Fruit fly (Drosophila melanogaster): ENCODE results near the gene CG42654.

Gene CG42654

dm6 chr3L:19929051-19929718 is 25.1 kb downstream of the CG42654 start (continued):
- TF ChIP-seq CG11398 (GFP tag; optimal IDR thresholded peaks at IDR 0.05) (no peak), CG7839 (tag; optimal IDR thresholded peaks at IDR 0.05) (peak; percentile 32), crp (GFP tag; optimal IDR thresholded peaks at IDR 0.05) (no peak), E2f2 (GFP tag; IDR thresholded peaks at IDR 0.05) (0 out of 2 replicates have a peak, but pooled peaks have one; percentile 6), dmrt99B (tag; optimal IDR thresholded peaks at IDR 0.05) (no peak), CG4360 (GFP tag; IDR thresholded peaks at IDR 0.05) (peak; percentile 21; the same call in 1 of the 2 replicates), Blimp-1 (GFP tag; optimal IDR thresholded peaks at IDR 0.05) (peak; percentile 28), Sox102F (GFP tag; optimal IDR thresholded peaks at IDR 0.05) (peak; percentile 43), danr (GFP tag; IDR thresholded peaks at IDR 0.05) (no peak), tio (GFP tag; optimal IDR thresholded peaks at IDR 0.05) (peak; percentile 8), Mad (GFP tag; optimal IDR thresholded peaks at IDR 0.05) (no peak), GATAe (GFP tag; conservative IDR thresholded peaks at IDR 0.05) (no peak), emc (GFP tag; optimal IDR thresholded peaks at IDR 0.05) (no peak), CG9932 (GFP tag; IDR thresholded peaks at IDR 0.05) (peak; percentile 36; the same call in 1 of the 2 replicates), PHDP (tag; optimal IDR thresholded peaks at IDR 0.05) (peak; percentile 32), Lhr (GFP tag; optimal IDR thresholded peaks at IDR 0.05) (no peak), CG2199 (GFP tag; IDR thresholded peaks at IDR 0.05) (0 out of 3 replicates have a peak, but pooled peaks have one; percentile 49), CG12769 (tag; optimal IDR thresholded peaks at IDR 0.05) (peak; percentile 58), CG14441 (GFP tag; IDR thresholded peaks at IDR 0.05) (0 out of 2 replicates have a peak, but pooled peaks have one; percentile 5), vvl (GFP tag; IDR thresholded peaks at IDR 0.05) (no peak), her (GFP tag; optimal IDR thresholded peaks at IDR 0.05) (no peak), H15 (GFP tag; IDR thresholded peaks at IDR 0.05) (no peak), CG12391 (tag; optimal IDR thresholded peaks at IDR 0.05) (peak; percentile 47), sr (GFP tag; IDR thresholded peaks at IDR 0.05) (no peak), CG2678 (tag; optimal IDR thresholded peaks at IDR 0.05) (peak; percentile 26), Spps (tag; optimal IDR thresholded peaks at IDR 0.05) (no peak), Med (GFP tag) (peak; percentile 59), CG17186 (GFP tag; optimal IDR thresholded peaks at IDR 0.05) (no peak), CG5953 (GFP tag; IDR thresholded peaks at IDR 0.05) (no peak), Lpt (GFP tag; optimal IDR thresholded peaks at IDR 0.05) (no peak), gem (tag; optimal IDR thresholded peaks at IDR 0.05) (peak; percentile 58), Ssrp (tag; optimal IDR thresholded peaks at IDR 0.05) (no peak), gro (GFP tag; optimal IDR thresholded peaks at IDR 0.05) (no peak), Eip74EF (GFP tag; optimal IDR thresholded peaks at IDR 0.05) (peak in 1 of 2 experiments; percentile 16), Dip3 (GFP tag; optimal IDR thresholded peaks at IDR 0.05) (no peak), CG31365 (tag; optimal IDR thresholded peaks at IDR 0.05) (no peak), fd3F (GFP tag; optimal IDR thresholded peaks at IDR 0.05) (no peak), CG17359 (tag; optimal IDR thresholded peaks at IDR 0.05) (peak; percentile 8), CG15514 (GFP tag; optimal IDR thresholded peaks at IDR 0.05) (peak; percentile 7), Meics (GFP tag; optimal IDR thresholded peaks at IDR 0.05) (peak; percentile 10), pros (GFP tag; optimal IDR thresholded peaks at IDR 0.05) (peak; percentile 3), YL-1 (GFP tag; optimal IDR thresholded peaks at IDR 0.05) (no peak), bsh (GFP tag; optimal IDR thresholded peaks at IDR 0.05) (peak in 1 of 2 experiments; percentile 11), CG18599 (GFP tag; optimal IDR thresholded peaks at IDR 0.05) (peak; percentile 20), so (GFP tag; IDR thresholded peaks at IDR 0.05) (no peak), Dek (tag; optimal IDR thresholded peaks at IDR 0.05) (no peak), lov (optimal IDR thresholded peaks at IDR 0.05) (no peak), lov (GFP tag; IDR thresholded peaks at IDR 0.05) (0 out of 3 replicates have a peak, but pooled peaks have one; percentile 17), Bteb2 (GFP tag; optimal IDR thresholded peaks at IDR 0.05) (peak; percentile 40)

Data from whole organism, embryonic.